Worm (Caenorhabditis elegans): Measurements from ENCODE around the gene F01D5.2.
A peak's percentile ranks its signal among the peaks of the same experiment; 100 is the strongest.

F01D5.2 gene

DNA sequence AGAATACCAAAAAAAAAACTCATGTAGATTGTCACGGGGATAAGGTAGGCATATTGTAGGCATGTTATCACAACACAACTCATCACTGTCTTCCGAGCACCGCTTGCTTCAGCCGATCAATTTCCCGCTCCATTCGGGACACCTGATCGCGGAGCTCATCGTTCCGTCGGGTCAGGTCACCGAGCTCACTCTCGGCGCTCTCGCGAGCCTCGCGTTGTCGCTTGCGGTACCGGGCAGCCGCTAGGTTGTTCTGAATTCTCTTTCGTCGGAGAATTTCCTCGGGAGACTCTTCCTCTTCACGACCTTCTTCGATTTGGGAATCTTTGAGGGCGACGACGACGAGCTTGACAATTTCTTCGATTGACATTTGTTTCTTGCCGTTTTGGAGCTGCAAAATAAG, 46.9 kb downstream of the F01D5.2 start:
- TF ChIP-seq rcor-1 (GFP tag; IDR thresholded peaks at IDR 0.05): no peak
- TF ChIP-seq F22D6.2 (tag; optimal IDR thresholded peaks at IDR 0.05): no peak
- peak; percentile 66; the same call in 1 of the 2 replicates for TF ChIP-seq egrh-3 (GFP tag; IDR thresholded peaks at IDR 0.05)
- peak; percentile 77 for TF ChIP-seq zfh-2 (GFP tag; conservative IDR thresholded peaks at IDR 0.05)
- TF ChIP-seq madf-8 (GFP tag; conservative IDR thresholded peaks at IDR 0.05): no peak
- no peak for TF ChIP-seq mcd-1 (GFP tag; IDR thresholded peaks at IDR 0.05)
- TF ChIP-seq F37B4.10 (GFP tag; IDR thresholded peaks at IDR 0.05): no peak
- TF ChIP-seq nfyb-1 (GFP tag; IDR thresholded peaks at IDR 0.05): no peak
- TF ChIP-seq dpff-1 (tag; optimal IDR thresholded peaks at IDR 0.05): no peak

DNA sequence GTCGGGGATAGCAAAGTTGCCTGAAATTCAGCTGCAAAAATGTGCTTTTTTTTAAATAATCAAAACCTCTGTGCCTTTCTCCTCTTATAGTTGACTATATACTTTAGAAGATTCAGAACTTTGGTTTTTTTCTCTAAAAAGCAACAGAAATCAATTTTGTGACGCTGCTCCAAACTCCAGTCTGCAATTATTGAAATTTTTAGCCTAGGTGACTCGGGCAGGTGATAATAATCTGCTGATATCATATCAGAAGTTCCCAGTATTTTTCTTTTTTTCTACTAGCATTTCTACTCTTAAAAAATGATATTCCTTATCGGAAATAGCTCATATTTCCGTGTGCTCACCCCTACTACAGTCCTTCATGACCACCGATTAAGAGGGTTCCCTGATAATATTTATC, 49.6 kb downstream of the F01D5.2 start, which contains the start of gene sre-44:
Gene sre-44, plus strand, starts transcription at position 301 of the 400 bp plus-strand sequence.
- TF ChIP-seq nhr-90 (tag; optimal IDR thresholded peaks at IDR 0.05) (no peak), ceh-91 (GFP tag; IDR thresholded peaks at IDR 0.05) (no peak), egl-44 (GFP tag; IDR thresholded peaks at IDR 0.05) (no peak), lin-35 (GFP tag; optimal IDR thresholded peaks at IDR 0.05) (no peak), nhr-120 (GFP tag; IDR thresholded peaks at IDR 0.05) (no peak), madf-8 (GFP tag; conservative IDR thresholded peaks at IDR 0.05) (no peak), somi-1 (GFP tag; optimal IDR thresholded peaks at IDR 0.05) (no peak), F57C9.4 (tag; optimal IDR thresholded peaks at IDR 0.05) (no peak), ama-1 (optimal IDR thresholded peaks at IDR 0.05) (no peak), ama-1 (GFP tag; optimal IDR thresholded peaks at IDR 0.05) (no peak), lsl-1 (GFP tag; optimal IDR thresholded peaks at IDR 0.05) (no peak), ceh-79 (tag; optimal IDR thresholded peaks at IDR 0.05) (no peak)

DNA sequence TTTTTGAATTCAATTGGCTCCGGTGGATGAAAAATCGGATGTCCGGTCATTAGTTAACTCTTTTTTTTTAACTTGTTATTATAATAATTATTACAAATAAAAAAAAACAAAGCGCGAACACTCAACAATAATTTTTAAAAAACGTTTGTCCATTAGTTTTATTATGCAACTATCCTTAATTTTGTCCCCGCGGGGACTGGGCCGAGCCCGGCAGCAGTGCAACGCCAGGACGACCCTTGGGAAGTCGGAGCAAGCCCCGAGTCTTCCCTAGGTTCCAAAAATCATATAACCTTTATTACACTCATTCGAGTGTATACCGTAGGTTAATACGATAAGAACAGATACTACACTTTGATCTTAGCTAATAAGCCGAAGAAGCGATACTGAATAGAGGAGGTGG, 50.1 kb downstream of the F01D5.2 start:
- peak; percentile 63 for TF ChIP-seq attf-6 (GFP tag; IDR thresholded peaks at IDR 0.05)
- peak; percentile 60; the same call in 1 of the 2 replicates for TF ChIP-seq lin-26 (GFP tag; IDR thresholded peaks at IDR 0.05)

All from whole organism, young adult.